Fruit fly (Drosophila melanogaster) Kc167 (cell line): ENCODE results near the gene Strip.

Experiments used
- Myc ChIP-seq: fragments of >200 bp; optimal IDR thresholded peaks from 2 replicates; lab custom pipeline; 2017; ENCODE audit warnings: missing external identifiers
- Sin3A ChIP-seq: fragments of >200 bp; optimal IDR thresholded peaks from 2 replicates; lab custom pipeline; 2018; ENCODE audit warnings: missing external identifiers
- h ChIP-seq: fragments of >200 bp; optimal IDR thresholded peaks from 3 replicates; lab custom pipeline; 2018; ENCODE audit warnings: missing external identifiers
- insv ChIP-seq: fragments of >200 bp; optimal IDR thresholded peaks from 3 replicates; lab custom pipeline; 2018; ENCODE audit warnings: missing external identifiers
- psq ChIP-seq: fragments of >200 bp; optimal IDR thresholded peaks from 2 replicates; lab custom pipeline; 2017; ENCODE audit warnings: missing external identifiers
- ttk ChIP-seq: sonication (Bioruptor generic); optimal IDR thresholded peaks from 2 replicates; lab custom pipeline; 2017; ENCODE audit warnings: missing external identifiers

DNA sequence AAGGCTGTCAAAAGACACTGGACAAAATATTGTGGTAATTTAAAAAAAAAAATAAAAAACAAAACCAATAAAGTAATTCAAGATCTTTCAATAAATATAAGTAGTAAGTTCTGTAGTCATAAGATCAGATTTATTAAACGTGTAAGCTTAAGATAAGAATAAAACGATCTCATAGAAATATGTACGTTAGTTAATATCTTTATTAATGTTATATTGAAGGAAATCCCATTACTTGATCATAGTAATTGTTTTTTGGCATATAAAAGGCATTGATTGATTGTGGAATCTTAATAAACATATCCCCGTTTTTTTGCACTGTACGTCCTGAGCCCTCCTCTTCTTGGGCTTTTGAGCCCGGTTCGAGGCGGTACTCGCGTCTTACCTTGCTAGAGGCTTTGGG, 14.6 kb upstream of the Strip start:
- TF ChIP-seq Myc: no peak
- TF ChIP-seq h (lab: Kevin White, UChicago): no peak
- TF ChIP-seq Sin3A (lab: Kevin White, UChicago): no peak
- TF ChIP-seq ttk: no peak
- TF ChIP-seq insv: no peak
- TF ChIP-seq psq (lab: Kevin White, UChicago): no peak
